Worm (Caenorhabditis elegans): Measurements from ENCODE around the gene egl-4.

DNA sequence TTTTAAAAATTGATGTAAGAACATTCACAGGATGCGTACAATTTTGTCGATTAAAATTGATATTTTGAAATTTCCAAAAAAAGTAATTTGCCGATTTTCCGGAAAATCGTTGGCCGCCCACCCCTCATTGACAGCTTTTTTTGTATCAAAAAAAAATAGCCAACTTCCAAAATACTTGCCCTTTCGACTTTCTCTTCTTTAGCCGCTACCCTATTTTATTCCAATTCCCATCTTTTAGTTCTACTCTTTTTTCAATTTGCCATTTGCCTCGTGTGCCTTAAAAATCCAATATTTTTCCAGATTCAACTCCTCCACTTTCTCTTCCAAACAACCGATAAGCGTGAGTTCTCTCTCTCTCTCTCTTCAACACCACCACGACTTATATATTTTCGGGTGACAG lies 54.2 kb downstream of the egl-4 start, which contains the start of gene egl-18:
- TF ChIP-seq him-1 (tag; optimal IDR thresholded peaks at IDR 0.05) (no peak), dao-5 (tag; optimal IDR thresholded peaks at IDR 0.05) (no peak)

Data from whole organism, L4/young adult.